Fruit fly (Drosophila melanogaster) whole organism, adult: Measurements from ENCODE around the gene CG32984.

Source experiments
- CG11617 ChIP-seq: fragments of 200-800 bp; sonication (Bioruptor generic); optimal IDR thresholded peaks from 2 replicates; lab custom pipeline; 2017; ENCODE audit warnings: mild to moderate bottlenecking, missing biosample characterization, missing genetic modification reagents, missing genetic modification characterization
- CG12768 ChIP-seq: fragments of 200-800 bp; sonication (Bioruptor generic); optimal IDR thresholded peaks from 2 replicates; lab custom pipeline; 2017; ENCODE audit warnings: missing biosample characterization, missing genetic modification characterization, mild to moderate bottlenecking, moderate library complexity, missing genetic modification reagents
- CG14711 ChIP-seq: fragments of 200-800 bp; sonication (Bioruptor generic); optimal IDR thresholded peaks from 2 replicates; lab custom pipeline; 2018; ENCODE audit warnings: missing biosample characterization, mild to moderate bottlenecking, missing genetic modification characterization, moderate library complexity
- CG1620 ChIP-seq: fragments of 200-800 bp; sonication (Bioruptor generic); optimal IDR thresholded peaks from 2 replicates; lab custom pipeline; 2016; ENCODE audit warnings: missing biosample characterization, missing genetic modification characterization
- CG33017 ChIP-seq: fragments of 200-800 bp; sonication (Bioruptor generic); optimal IDR thresholded peaks from 2 replicates; lab custom pipeline; 2018; ENCODE audit warnings: missing biosample characterization, mild to moderate bottlenecking, missing genetic modification characterization, moderate library complexity
- CG5204 ChIP-seq: fragments of 200-800 bp; sonication (Bioruptor generic); optimal IDR thresholded peaks from 2 replicates; lab custom pipeline; 2016; ENCODE audit warnings: missing biosample characterization, missing genetic modification characterization
- CG7045 ChIP-seq: fragments of 200-800 bp; sonication (Bioruptor generic); optimal IDR thresholded peaks from 2 replicates; lab custom pipeline; 2017; ENCODE audit warnings: missing biosample characterization, mild to moderate bottlenecking, missing genetic modification characterization
- CG7101 ChIP-seq: fragments of 200-800 bp; sonication (Bioruptor generic); optimal IDR thresholded peaks from 2 replicates; lab custom pipeline; 2018; ENCODE audit warnings: missing biosample characterization, mild to moderate bottlenecking, missing genetic modification characterization, moderate library complexity
- Clk ChIP-seq: fragments of 200-800 bp; sonication (Bioruptor generic); optimal IDR thresholded peaks from 2 replicates; lab custom pipeline; 2017; ENCODE audit warnings: missing biosample characterization, missing genetic modification characterization
- Crg-1 ChIP-seq: fragments of 200-800 bp; sonication (Bioruptor generic); optimal IDR thresholded peaks from 2 replicates; lab custom pipeline; 2016; ENCODE audit warnings: missing biosample characterization, missing genetic modification characterization
- Hr96 ChIP-seq: fragments of 200-800 bp; sonication (Bioruptor generic); optimal IDR thresholded peaks from 2 replicates; lab custom pipeline; 2016; ENCODE audit warnings: missing biosample characterization, missing genetic modification characterization
- Mnt ChIP-seq: fragments of 200-800 bp; sonication (Bioruptor generic); optimal IDR thresholded peaks from 2 replicates; lab custom pipeline; 2016; ENCODE audit warnings: missing biosample characterization, mild to moderate bottlenecking, missing genetic modification characterization
- bab1 ChIP-seq: fragments of 200-800 bp; sonication (Bioruptor generic); optimal IDR thresholded peaks from 3 replicates; lab custom pipeline; 2019; ENCODE audit warnings: missing biosample characterization, mild to moderate bottlenecking, missing genetic modification characterization, moderate library complexity
- cic ChIP-seq: fragments of 200-800 bp; sonication (Bioruptor generic); optimal IDR thresholded peaks from 2 replicates; lab custom pipeline; 2017; ENCODE audit warnings: missing biosample characterization, mild to moderate bottlenecking, missing genetic modification characterization, moderate library complexity
- cnc ChIP-seq, 2 experiments: fragments of >200 bp; optimal IDR thresholded peaks; 2 replicates each; lab custom pipeline; 2017
- kay ChIP-seq: fragments of 200-800 bp; sonication (Bioruptor generic); peaks from one replicate; lab custom pipeline; 2016; ENCODE audit warnings: missing biosample characterization, missing genetic modification characterization, borderline replicate concordance
- ovo ChIP-seq: fragments of 200-800 bp; sonication (Bioruptor generic); optimal IDR thresholded peaks from 2 replicates; lab custom pipeline; 2016; ENCODE audit warnings: missing biosample characterization, missing genetic modification characterization
- pad ChIP-seq: fragments of 200-800 bp; sonication (Bioruptor generic); optimal IDR thresholded peaks from 3 replicates; lab custom pipeline; 2017; ENCODE audit warnings: missing biosample characterization, missing genetic modification characterization, mild to moderate bottlenecking, moderate library complexity, missing genetic modification reagents
- tj ChIP-seq: fragments of 200-800 bp; sonication (Bioruptor generic); optimal IDR thresholded peaks from 3 replicates; lab custom pipeline; 2017; ENCODE audit warnings: missing biosample characterization, mild to moderate bottlenecking, missing genetic modification characterization, moderate library complexity
- toe ChIP-seq: fragments of 200-800 bp; sonication (Bioruptor generic); optimal IDR thresholded peaks from 2 replicates; lab custom pipeline; 2016; ENCODE audit warnings: missing biosample characterization, missing genetic modification characterization

The CG32984 gene

dm6 chr2L:8989037-8989591 lies 24.4 kb downstream of the CG32984 start, which contains the start of gene rost:
TSS of gene rost (minus strand) at chr2L:8989539.
- TF ChIP-seq ovo (GFP tag; lab: Kevin White, UChicago) (peak; percentile 80), cnc (optimal IDR thresholded peaks at IDR 0.05; lab: Kevin White, UChicago) (no peak), kay (peak; percentile 10), Mnt (GFP tag; lab: Kevin White, UChicago) (peak; percentile 83), Clk (no peak), Crg-1 (GFP tag; lab: Kevin White, UChicago) (no peak), CG14711 (no peak), tj (GFP tag; lab: Kevin White, UChicago) (peak; percentile 39), pad (GFP tag; lab: Kevin White, UChicago) (peak; percentile 59), cic (no peak)

DNA sequence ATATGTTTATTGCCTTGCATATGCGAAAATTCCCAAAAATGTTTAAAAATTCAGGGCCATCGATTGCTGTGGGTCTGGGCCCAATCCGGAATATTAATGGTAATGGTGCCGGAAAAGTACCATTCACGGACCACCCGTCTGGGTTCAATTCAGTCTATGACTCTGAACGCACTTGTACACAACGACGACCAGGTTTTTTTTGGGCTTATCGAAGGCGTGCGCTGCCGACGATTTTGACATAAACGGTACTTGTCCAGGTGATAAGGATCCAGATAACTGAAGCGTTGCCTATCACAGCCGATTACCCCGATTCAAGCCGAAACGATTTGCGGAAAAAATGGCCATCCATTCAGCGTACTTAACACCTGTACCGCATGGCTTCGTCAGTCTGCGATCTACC lies 26.8 kb downstream of the CG32984 start, which contains the start of gene CG9555:
CG9555 (plus strand) TSS at position 153 of the 400 bp plus-strand sequence.
- TF ChIP-seq Mnt (GFP tag; lab: Kevin White, UChicago) (peak; percentile 56), cnc (optimal IDR thresholded peaks at IDR 0.05; lab: Kevin White, UChicago) (no peak), tj (GFP tag; lab: Kevin White, UChicago) (no peak), Hr96 (GFP tag; lab: Kevin White, UChicago) (no peak), toe (GFP tag; lab: Kevin White, UChicago) (no peak), ovo (GFP tag; lab: Kevin White, UChicago) (no peak), CG11617 (GFP tag; lab: Kevin White, UChicago) (no peak), CG1620 (no peak), pad (GFP tag; lab: Kevin White, UChicago) (no peak), CG12768 (GFP tag; lab: Kevin White, UChicago) (no peak), Crg-1 (GFP tag; lab: Kevin White, UChicago) (no peak), cic (peak; percentile 36), CG5204 (no peak), kay (no peak), Clk (no peak), CG33017 (tag; lab: Kevin White, UChicago) (no peak)

DNA sequence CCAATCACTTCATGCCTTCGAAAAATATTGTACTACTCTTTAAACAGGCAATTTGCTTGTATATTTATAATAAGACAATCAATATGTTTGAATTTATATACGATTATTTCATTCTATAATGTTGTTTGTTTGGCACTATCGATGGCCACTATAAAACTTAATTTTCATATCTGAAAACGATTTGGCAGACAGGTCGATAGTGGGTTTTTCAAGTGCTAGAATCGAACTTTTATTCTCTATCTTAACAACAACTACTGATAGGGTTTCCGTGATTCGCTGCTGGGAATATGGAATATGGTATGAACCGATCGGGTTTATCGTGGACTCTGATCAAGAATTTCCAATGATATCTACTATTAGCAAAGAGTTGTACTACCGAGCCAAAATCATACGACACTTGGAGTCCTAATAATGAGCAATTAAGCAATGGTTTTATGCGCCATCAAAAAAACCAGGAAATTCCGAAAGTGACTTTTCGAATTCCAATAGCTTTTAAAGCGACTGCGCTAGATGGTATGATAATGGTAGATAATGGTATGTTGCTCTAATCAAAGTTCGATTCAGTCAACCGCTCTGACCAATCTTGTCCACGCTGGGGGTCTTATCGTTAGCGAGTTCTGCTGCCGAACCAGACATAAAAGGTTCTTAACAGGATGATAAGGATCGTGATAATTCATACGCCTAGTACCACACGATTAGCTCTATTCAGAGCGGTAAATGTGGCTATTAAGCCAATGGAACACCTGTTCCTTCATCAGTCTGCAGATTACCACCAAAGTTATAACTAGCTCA lies 29.1 kb downstream of the CG32984 start, which contains the start of gene CG17906:
CG17906 (plus strand) TSS at position 742 of the 792 bp plus-strand sequence.
- TF ChIP-seq Clk, result no peak

DNA sequence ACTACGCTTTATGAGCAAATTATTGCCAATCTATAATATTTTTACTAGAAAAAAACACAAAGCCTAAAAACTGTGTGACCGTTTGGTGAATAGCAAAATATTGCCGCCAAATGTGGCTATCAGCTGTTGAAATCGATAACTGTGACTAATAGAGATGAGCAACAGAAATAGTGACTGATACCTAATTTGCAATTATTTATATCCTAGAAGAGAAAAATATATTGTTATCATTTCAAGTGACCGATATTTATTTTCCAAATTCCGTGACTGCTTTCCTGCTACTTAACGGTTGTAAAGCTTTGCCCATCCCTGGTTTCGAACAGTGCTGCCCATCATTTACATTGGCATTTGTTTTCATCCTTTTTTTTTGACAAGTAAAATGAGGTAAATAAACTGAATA lies 32.5 kb downstream of the CG32984 start, which contains the start of the genes alien and CG18661:
alien (minus strand) TSS at position 95 of the 400 bp plus-strand sequence.
CG18661 (plus strand) TSS at position 321 of the 400 bp plus-strand sequence.
- TF ChIP-seq cnc (optimal IDR thresholded peaks at IDR 0.05; lab: Kevin White, UChicago), result no peak
- peak; percentile 28 for TF ChIP-seq ovo (GFP tag; lab: Kevin White, UChicago)
- TF ChIP-seq bab1, result peak; percentile 71
- TF ChIP-seq tj (GFP tag; lab: Kevin White, UChicago), result peak; percentile 36
- peak; percentile 68 for TF ChIP-seq CG12768 (GFP tag; lab: Kevin White, UChicago)
- peak; percentile 84 for TF ChIP-seq Hr96 (GFP tag; lab: Kevin White, UChicago)
- TF ChIP-seq CG11617 (GFP tag; lab: Kevin White, UChicago), result peak; percentile 56
- TF ChIP-seq Clk, result peak; percentile 92
- TF ChIP-seq CG5204, result peak; percentile 88
- peak; percentile 80 for TF ChIP-seq CG7045 (GFP tag; lab: Kevin White, UChicago)
- peak; percentile 76 for TF ChIP-seq CG1620
- peak; percentile 98 for TF ChIP-seq kay
- TF ChIP-seq CG14711, result peak; percentile 74
- TF ChIP-seq CG33017 (tag; lab: Kevin White, UChicago), result peak; percentile 31
- peak; percentile 59 for TF ChIP-seq Crg-1 (GFP tag; lab: Kevin White, UChicago)
- peak; percentile 89 for TF ChIP-seq toe (GFP tag; lab: Kevin White, UChicago)
- TF ChIP-seq Mnt (GFP tag; lab: Kevin White, UChicago), result peak; percentile 55
- TF ChIP-seq cic, result peak; percentile 29
- peak; percentile 74 for TF ChIP-seq CG7101 (tag; lab: Kevin White, UChicago)
- TF ChIP-seq pad (GFP tag; lab: Kevin White, UChicago), result peak; percentile 51

DNA sequence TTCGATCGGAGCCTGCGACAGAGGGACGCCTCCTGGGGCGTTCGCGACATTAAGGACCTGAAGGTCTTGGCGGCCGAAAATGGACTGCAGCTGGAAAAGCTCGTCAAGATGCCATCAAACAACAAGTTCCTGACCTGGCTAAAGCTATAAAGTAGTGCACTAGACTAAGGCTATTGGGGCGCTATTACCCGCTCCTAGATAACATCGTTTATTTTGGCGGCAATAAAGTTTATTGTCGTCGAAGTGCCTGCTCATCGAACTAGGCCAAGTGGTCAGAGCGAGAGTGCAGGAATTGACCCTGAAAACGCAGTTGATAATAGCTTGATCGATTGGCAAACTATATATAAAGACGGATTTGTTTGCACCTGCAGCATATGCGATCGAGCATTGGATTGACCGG lies 33.5 kb downstream of the CG32984 start, which contains the start of gene Try29F:
Try29F (plus strand) TSS at position 301 of the 400 bp plus-strand sequence.
- TF ChIP-seq CG7045 (GFP tag; lab: Kevin White, UChicago) (no peak), pad (GFP tag; lab: Kevin White, UChicago) (no peak), toe (GFP tag; lab: Kevin White, UChicago) (no peak), CG14711 (no peak), CG7101 (tag; lab: Kevin White, UChicago) (no peak)

DNA sequence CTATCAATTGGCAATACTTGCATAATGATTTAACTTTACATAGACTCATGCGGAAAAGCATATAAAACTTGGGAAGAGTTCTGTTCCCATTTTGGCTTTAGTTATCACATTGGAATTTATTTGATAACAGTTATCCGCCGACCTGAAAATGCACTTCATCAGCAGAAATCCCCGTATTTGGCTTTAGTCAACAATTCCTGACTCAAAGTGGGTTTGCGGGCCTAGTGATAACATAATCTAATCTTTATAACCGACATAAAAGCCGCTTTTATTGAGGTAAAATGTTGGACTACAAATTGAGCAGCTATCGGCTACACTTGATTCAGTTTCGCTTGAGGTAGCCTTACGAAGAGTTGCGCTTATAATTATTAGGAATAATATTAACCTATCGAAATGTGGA lies 45.5 kb downstream of the CG32984 start, which contains the start of gene CG9568:
CG9568 (plus strand) TSS at position 317 of the 400 bp plus-strand sequence.
- peak; percentile 10 for TF ChIP-seq tj (GFP tag; lab: Kevin White, UChicago)
- TF ChIP-seq CG7101 (tag; lab: Kevin White, UChicago), result peak; percentile 11
- TF ChIP-seq toe (GFP tag; lab: Kevin White, UChicago), result no peak
- TF ChIP-seq pad (GFP tag; lab: Kevin White, UChicago), result no peak
- peak; percentile 46 for TF ChIP-seq CG7045 (GFP tag; lab: Kevin White, UChicago)
- TF ChIP-seq Mnt (GFP tag; lab: Kevin White, UChicago), result no peak
- TF ChIP-seq CG12768 (GFP tag; lab: Kevin White, UChicago), result peak; percentile 35
- peak; percentile 74 for TF ChIP-seq kay
- peak; percentile 39 for TF ChIP-seq CG33017 (tag; lab: Kevin White, UChicago)
- TF ChIP-seq CG5204, result no peak
- TF ChIP-seq cic, result peak; percentile 60
